Fruit fly (Drosophila melanogaster) whole organism, prepupa: ENCODE measurements around the gene Kah.

Experiments
- Blimp-1 ChIP-seq: fragments of 200-800 bp; sonication (Bioruptor generic); optimal IDR thresholded peaks from 3 replicates; lab custom pipeline; 2017; ENCODE audit warnings: missing biosample characterization, missing genetic modification characterization, mild to moderate bottlenecking, moderate library complexity, missing genetic modification reagents
- CG10669 ChIP-seq: fragments of 200-800 bp; sonication (Bioruptor generic); optimal IDR thresholded peaks from 3 replicates; lab custom pipeline; 2018; ENCODE audit warnings: missing biosample characterization, mild to moderate bottlenecking, missing genetic modification characterization, moderate library complexity
- CG11294 ChIP-seq: fragments of 200-800 bp; sonication (Bioruptor generic); IDR thresholded peaks from 2 replicates; pipeline ENCODE4 v1.3.6; 2022; ENCODE audit warnings: missing biosample characterization, missing genetic modification characterization
- CG15336 ChIP-seq: fragments of 200-800 bp; sonication (Bioruptor generic); IDR thresholded peaks from 2 replicates; pipeline ENCODE4 v1.3.6; 2022; ENCODE audit warnings: missing biosample characterization, missing genetic modification characterization
- CG1621 ChIP-seq: fragments of 200-800 bp; sonication (Bioruptor generic); optimal IDR thresholded peaks from 3 replicates; lab custom pipeline; 2018; ENCODE audit warnings: missing biosample characterization, mild to moderate bottlenecking, missing genetic modification characterization
- CG16779 ChIP-seq: fragments of 200-800 bp; sonication (Bioruptor generic); optimal IDR thresholded peaks from 3 replicates; lab custom pipeline; 2017; ENCODE audit warnings: missing biosample characterization, mild to moderate bottlenecking, missing genetic modification characterization
- CG3032 ChIP-seq: fragments of 200-800 bp; optimal IDR thresholded peaks from 2 replicates; lab custom pipeline; 2019; ENCODE audit warnings: missing biosample characterization, mild to moderate bottlenecking, missing genetic modification characterization, moderate library complexity
- CG32006 ChIP-seq: fragments of 200-800 bp; sonication (Bioruptor generic); optimal IDR thresholded peaks from 3 replicates; lab custom pipeline; 2017; ENCODE audit warnings: missing biosample characterization, mild to moderate bottlenecking, missing genetic modification characterization
- CG34406 ChIP-seq: fragments of 200-800 bp; sonication (Bioruptor generic); optimal IDR thresholded peaks from 3 replicates; lab custom pipeline; 2016; ENCODE audit warnings: missing biosample characterization, missing genetic modification characterization
- CG3919 ChIP-seq: fragments of 200-800 bp; sonication (Bioruptor generic); optimal IDR thresholded peaks from 3 replicates; lab custom pipeline; 2016; ENCODE audit warnings: missing biosample characterization, missing genetic modification characterization
- CG4318 ChIP-seq: fragments of 200-800 bp; sonication (Bioruptor generic); optimal IDR thresholded peaks from 3 replicates; lab custom pipeline; 2017; ENCODE audit warnings: missing biosample characterization, mild to moderate bottlenecking, missing genetic modification characterization
- CG6163 ChIP-seq: fragments of 200-800 bp; sonication (Bioruptor generic); IDR thresholded peaks from 3 replicates; pipeline ENCODE4 v1.3.6; 2022; ENCODE audit warnings: missing biosample characterization, missing genetic modification characterization
- CG6792 ChIP-seq: fragments of 200-800 bp; sonication (Bioruptor generic); optimal IDR thresholded peaks from 3 replicates; lab custom pipeline; 2016; ENCODE audit warnings: missing biosample characterization, missing genetic modification characterization
- CG6808 ChIP-seq: fragments of 200-800 bp; sonication (Bioruptor generic); optimal IDR thresholded peaks from 3 replicates; lab custom pipeline; 2017; ENCODE audit warnings: missing biosample characterization, missing genetic modification characterization, mild to moderate bottlenecking, moderate library complexity, missing genetic modification reagents
- CG6854 ChIP-seq: fragments of 200-800 bp; sonication (Bioruptor generic); optimal IDR thresholded peaks from 2 replicates; lab custom pipeline; 2017; ENCODE audit warnings: missing biosample characterization, mild to moderate bottlenecking, missing genetic modification characterization
- CG7368 ChIP-seq: fragments of 200-800 bp; sonication (Bioruptor generic); optimal IDR thresholded peaks from 3 replicates; lab custom pipeline; 2016; ENCODE audit warnings: missing biosample characterization, missing genetic modification characterization
- CG8119 ChIP-seq: fragments of 200-800 bp; sonication (Bioruptor generic); IDR thresholded peaks from 3 replicates; pipeline ENCODE4 v1.3.6; 2022; ENCODE audit warnings: missing biosample characterization, missing genetic modification characterization
- CG8632 ChIP-seq: fragments of 200-800 bp; sonication (Bioruptor generic); optimal IDR thresholded peaks from 3 replicates; lab custom pipeline; 2016; ENCODE audit warnings: missing biosample characterization, missing genetic modification characterization
- CG9139 ChIP-seq: fragments of 200-800 bp; sonication (Bioruptor generic); optimal IDR thresholded peaks from 3 replicates; lab custom pipeline; 2017; ENCODE audit warnings: missing biosample characterization, mild to moderate bottlenecking, missing genetic modification characterization
- Eip78C ChIP-seq: fragments of 200-800 bp; sonication (Bioruptor generic); peaks from one replicate; lab custom pipeline; 2016; ENCODE audit warnings: missing biosample characterization, missing genetic modification characterization
- Eip93F ChIP-seq: fragments of 200-800 bp; sonication (Bioruptor generic); optimal IDR thresholded peaks from 2 replicates; lab custom pipeline; 2016; ENCODE audit warnings: missing biosample characterization, mild to moderate bottlenecking, missing genetic modification characterization
- Ets96B ChIP-seq: fragments of 200-800 bp; optimal IDR thresholded peaks from 2 replicates; lab custom pipeline; 2019; ENCODE audit warnings: missing biosample characterization, mild to moderate bottlenecking, missing genetic modification characterization, moderate library complexity
- Gug ChIP-seq: fragments of 200-800 bp; sonication (Bioruptor generic); IDR thresholded peaks from 2 replicates; pipeline ENCODE4 v1.3.6; 2022; ENCODE audit warnings: missing biosample characterization, missing genetic modification characterization
- Hr38 ChIP-seq: sonication (Bioruptor generic); optimal IDR thresholded peaks from 2 replicates; lab custom pipeline; 2016; ENCODE audit warnings: missing biosample characterization, missing genetic modification characterization
- Hr39 ChIP-seq: fragments of 200-800 bp; sonication (Bioruptor generic); optimal IDR thresholded peaks from 2 replicates; lab custom pipeline; 2016; ENCODE audit warnings: missing biosample characterization, missing genetic modification characterization
- Hr4 ChIP-seq: fragments of 200-800 bp; sonication (Bioruptor generic); optimal IDR thresholded peaks from 3 replicates; lab custom pipeline; 2016; ENCODE audit warnings: missing biosample characterization, missing genetic modification characterization
- Lpt ChIP-seq: fragments of 200-800 bp; sonication (Bioruptor generic); optimal IDR thresholded peaks from 3 replicates; lab custom pipeline; 2016; ENCODE audit warnings: missing biosample characterization, missing genetic modification characterization
- OdsH ChIP-seq: fragments of 200-800 bp; sonication (Bioruptor generic); optimal IDR thresholded peaks from 3 replicates; lab custom pipeline; 2016; ENCODE audit warnings: missing biosample characterization, missing genetic modification characterization
- Smox ChIP-seq: fragments of 200-800 bp; sonication (Bioruptor generic); optimal IDR thresholded peaks from 3 replicates; lab custom pipeline; 2016; ENCODE audit warnings: missing biosample characterization, missing genetic modification characterization
- Sox102F ChIP-seq: fragments of 200-800 bp; sonication (Bioruptor generic); optimal IDR thresholded peaks from 2 replicates; lab custom pipeline; 2016; ENCODE audit warnings: missing biosample characterization, mild to moderate bottlenecking, missing genetic modification characterization
- Sox14 ChIP-seq: fragments of 200-800 bp; sonication (Bioruptor generic); optimal IDR thresholded peaks from 3 replicates; lab custom pipeline; 2016; ENCODE audit warnings: missing biosample characterization, missing genetic modification characterization
- Sox15 ChIP-seq: fragments of 200-800 bp; sonication (Bioruptor generic); optimal IDR thresholded peaks from 3 replicates; lab custom pipeline; 2016; ENCODE audit warnings: missing biosample characterization, missing genetic modification characterization
- achi ChIP-seq: fragments of 200-800 bp; sonication (Bioruptor generic); optimal IDR thresholded peaks from 3 replicates; lab custom pipeline; 2016; ENCODE audit warnings: missing biosample characterization, missing genetic modification characterization
- acj6 ChIP-seq: fragments of 200-800 bp; sonication (Bioruptor generic); optimal IDR thresholded peaks from 3 replicates; lab custom pipeline; 2016; ENCODE audit warnings: missing biosample characterization, missing genetic modification characterization
- cyc ChIP-seq: fragments of 200-800 bp; sonication (Bioruptor generic); optimal IDR thresholded peaks from 3 replicates; lab custom pipeline; 2016; ENCODE audit warnings: missing biosample characterization, missing genetic modification characterization
- dsx ChIP-seq: fragments of 200-800 bp; optimal IDR thresholded peaks from 3 replicates; lab custom pipeline; 2019; ENCODE audit warnings: missing biosample characterization, mild to moderate bottlenecking, missing genetic modification characterization, moderate library complexity; ENCODE audit not compliant: poor library complexity, severe bottlenecking
- esn ChIP-seq: fragments of 200-800 bp; sonication (Bioruptor generic); optimal IDR thresholded peaks from 2 replicates; lab custom pipeline; 2016; ENCODE audit warnings: missing biosample characterization, mild to moderate bottlenecking, missing genetic modification characterization, moderate library complexity
- fd85E ChIP-seq: fragments of 200-800 bp; sonication (Bioruptor generic); optimal IDR thresholded peaks from 3 replicates; lab custom pipeline; 2016; ENCODE audit warnings: missing biosample characterization, missing genetic modification characterization
- fkh ChIP-seq: fragments of 200-800 bp; sonication (Bioruptor generic); optimal IDR thresholded peaks from 3 replicates; lab custom pipeline; 2017; ENCODE audit warnings: missing biosample characterization, mild to moderate bottlenecking, missing genetic modification characterization, moderate library complexity
- pdm3 ChIP-seq: fragments of 200-800 bp; sonication (Bioruptor generic); optimal IDR thresholded peaks from 3 replicates; lab custom pipeline; 2016; ENCODE audit warnings: missing biosample characterization, missing genetic modification characterization
- salr ChIP-seq, 2 experiments: fragments of 200-800 bp; sonication (Bioruptor generic); optimal IDR thresholded peaks; 3 replicates each; lab custom pipeline; 2016 to 2018; ENCODE audit warnings: missing biosample characterization in 2 of 2, missing genetic modification characterization in 2 of 2, mild to moderate bottlenecking in 1 of 2
- spab ChIP-seq: fragments of 200-800 bp; sonication (Bioruptor generic); optimal IDR thresholded peaks from 2 replicates; lab custom pipeline; 2017; ENCODE audit warnings: missing biosample characterization, mild to moderate bottlenecking, missing genetic modification characterization, missing genetic modification reagents
- ss ChIP-seq, 2 experiments: fragments of 200-800 bp; sonication (Bioruptor generic); optimal IDR thresholded peaks; 2 replicates in 1 of 2; 3 replicates in 1 of 2; lab custom pipeline; 2017 to 2018; ENCODE audit warnings: mild to moderate bottlenecking in 2 of 2, missing biosample characterization in 2 of 2, missing genetic modification characterization in 2 of 2, moderate library complexity in 1 of 2
- svp ChIP-seq: fragments of 200-800 bp; sonication (Bioruptor generic); peaks from one replicate; lab custom pipeline; 2016; ENCODE audit warnings: missing biosample characterization, missing genetic modification characterization
- vri ChIP-seq: fragments of 200-800 bp; sonication (Bioruptor generic); optimal IDR thresholded peaks from 3 replicates; lab custom pipeline; 2016; ENCODE audit warnings: missing biosample characterization, mild to moderate bottlenecking, missing genetic modification characterization

Gene Kah

DNA sequence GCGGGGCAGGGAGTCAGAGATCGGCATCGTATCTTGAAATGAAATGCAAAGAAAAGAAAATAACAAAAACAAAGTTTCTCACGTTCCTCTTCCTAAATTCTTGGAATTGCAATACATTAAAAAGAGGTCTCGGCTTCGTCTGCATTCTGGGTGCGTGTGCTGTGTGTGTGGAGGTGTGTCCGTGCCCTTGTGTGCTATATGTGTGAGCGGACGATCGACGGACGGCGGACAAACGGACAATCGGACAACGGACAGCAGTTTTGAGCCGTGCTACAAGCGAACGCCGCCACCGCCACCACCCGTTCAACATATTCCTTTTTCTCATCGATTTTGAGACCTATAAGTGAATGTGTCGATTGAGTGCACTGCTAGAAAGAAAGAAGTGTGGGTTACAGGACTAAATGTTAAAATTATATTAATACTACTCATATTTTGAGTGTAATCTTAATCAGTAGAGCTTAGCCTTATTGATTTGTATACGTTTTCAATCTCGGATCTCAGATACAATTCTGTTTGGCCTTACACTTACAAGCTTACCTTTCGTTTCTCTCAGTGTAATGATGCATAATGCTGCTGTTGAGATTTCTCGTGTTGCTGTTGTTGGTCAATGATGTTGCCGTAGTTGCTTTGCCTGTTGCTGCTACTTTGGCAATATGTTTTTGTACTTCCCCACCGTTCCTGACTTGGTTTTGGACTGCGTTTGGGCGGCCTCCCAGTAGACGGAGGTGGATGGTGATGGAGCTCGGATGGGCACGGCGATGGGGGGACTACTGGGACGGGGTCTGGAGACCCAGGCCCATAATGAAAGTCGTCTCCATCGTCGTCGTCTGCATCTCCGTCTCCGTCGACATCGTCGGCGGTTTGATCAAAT is 32.3 kb upstream of the Kah start (continued):
- peak; percentile 98 for TF ChIP-seq Eip93F (GFP tag; lab: Kevin White, UChicago)
- peak; percentile 93 for TF ChIP-seq cyc (GFP tag; lab: Kevin White, UChicago)
- TF ChIP-seq CG11294 (GFP tag; lab: Robert Waterston, UW) = peak; percentile 53; the same call in 1 of the 2 replicates
- peak; percentile 93 for TF ChIP-seq pdm3
- peak; percentile 93 for TF ChIP-seq achi
- TF ChIP-seq Eip78C = peak; percentile 99
- TF ChIP-seq esn (GFP tag; lab: Kevin White, UChicago) = peak; percentile 98
- TF ChIP-seq CG10669 (GFP tag; lab: Kevin White, UChicago) = peak; percentile 94
- peak; percentile 86 for TF ChIP-seq CG8119 (GFP tag; lab: Robert Waterston, UW)
- TF ChIP-seq Sox15 (GFP tag; lab: Kevin White, UChicago) = peak; percentile 82
- TF ChIP-seq Gug (GFP tag; lab: Robert Waterston, UW) = peak; percentile 71
- TF ChIP-seq Hr4 = peak; percentile 87
- TF ChIP-seq dsx (GFP tag; lab: Kevin White, UChicago) = peak; percentile 95
- TF ChIP-seq spab (GFP tag; lab: Kevin White, UChicago) = peak; percentile 94
- TF ChIP-seq Blimp-1 (GFP tag; lab: Kevin White, UChicago) = peak; percentile 92
- TF ChIP-seq CG3032 (tag; lab: Kevin White, UChicago) = peak; percentile 96
- no peak for TF ChIP-seq Hr38 (GFP tag; lab: Kevin White, UChicago)
- peak; percentile 92 for TF ChIP-seq CG34406 (GFP tag; lab: Kevin White, UChicago)
- peak; percentile 97 for TF ChIP-seq Sox102F
- TF ChIP-seq CG9139 (GFP tag; lab: Kevin White, UChicago) = peak; percentile 87
- peak; percentile 94 to 95 for TF ChIP-seq ss (GFP tag; optimal IDR thresholded peaks at IDR 0.05; lab: Kevin White, UChicago)
- TF ChIP-seq acj6 (GFP tag; lab: Kevin White, UChicago) = peak; percentile 95
- TF ChIP-seq Hr39 = peak; percentile 93
- TF ChIP-seq svp (GFP tag; lab: Kevin White, UChicago) = peak; percentile 98
- peak; percentile 77 for TF ChIP-seq Lpt (GFP tag; lab: Kevin White, UChicago)
- TF ChIP-seq CG6163 = peak; percentile 94
- peak; percentile 95 for TF ChIP-seq Smox (GFP tag; lab: Kevin White, UChicago)
- peak; percentile 97 for TF ChIP-seq Ets96B
- peak; percentile 84 for TF ChIP-seq CG15336 (GFP tag; lab: Robert Waterston, UW)
- TF ChIP-seq salr (GFP tag; optimal IDR thresholded peaks at IDR 0.05; lab: Kevin White, UChicago) = peak; percentile 82 to 91
- peak; percentile 75 for TF ChIP-seq fd85E (GFP tag; lab: Kevin White, UChicago)
- peak; percentile 92 for TF ChIP-seq CG6854
- TF ChIP-seq CG4318 = peak; percentile 83

DNA sequence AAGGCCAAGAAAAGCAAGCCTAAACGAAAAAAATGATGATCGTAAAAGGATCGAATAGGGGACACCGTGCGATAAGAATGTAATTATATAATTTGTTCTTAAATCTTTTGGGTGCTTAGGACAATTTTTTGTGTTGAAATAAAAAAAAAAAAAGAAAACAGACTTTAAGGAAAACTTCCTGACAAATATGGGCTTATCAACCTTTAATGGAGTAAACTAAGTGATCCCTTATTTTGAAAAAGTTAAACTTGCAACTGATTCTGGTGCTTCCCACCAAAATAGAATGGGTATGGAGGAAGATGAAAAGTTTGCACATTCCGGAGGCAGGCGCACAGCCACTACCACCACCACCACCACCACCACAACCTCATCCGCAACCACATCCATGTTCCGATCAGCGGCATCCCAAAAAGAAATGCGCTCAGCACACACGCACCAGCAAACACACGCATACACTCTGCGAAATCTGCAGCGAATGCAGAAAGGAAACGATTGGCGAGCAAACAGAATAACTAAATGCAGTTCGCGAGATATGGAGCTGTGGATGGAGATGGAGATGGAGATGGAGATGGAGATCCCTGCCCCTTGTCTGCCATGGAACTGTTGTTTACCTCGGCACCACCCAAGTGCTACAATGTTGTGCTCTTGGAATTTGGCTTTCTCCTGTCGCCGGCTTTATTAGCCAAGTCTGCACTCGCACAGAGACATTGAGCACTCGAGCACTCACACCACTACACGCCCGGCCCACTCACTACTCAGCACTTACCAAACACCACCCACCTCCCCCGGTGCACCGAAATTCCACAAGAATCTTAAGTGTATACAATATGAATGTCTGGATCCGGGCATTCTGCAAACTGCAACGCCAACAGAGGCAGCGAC is 30.6 kb upstream of the Kah start:
- TF ChIP-seq CG11294 (GFP tag; lab: Robert Waterston, UW) = no peak
- peak; percentile 92 for TF ChIP-seq Sox14 (GFP tag; lab: Kevin White, UChicago)
- peak; percentile 82 for TF ChIP-seq spab (GFP tag; lab: Kevin White, UChicago)
- TF ChIP-seq achi = peak; percentile 87
- TF ChIP-seq fkh (GFP tag; lab: Kevin White, UChicago) = no peak
- TF ChIP-seq CG10669 (GFP tag; lab: Kevin White, UChicago) = peak; percentile 74
- TF ChIP-seq pdm3 = peak; percentile 85
- TF ChIP-seq CG6808 = peak; percentile 74
- TF ChIP-seq CG16779 = peak; percentile 56
- TF ChIP-seq CG7368 (GFP tag; lab: Kevin White, UChicago) = peak; percentile 68
- peak; percentile 87 for TF ChIP-seq OdsH (GFP tag; lab: Kevin White, UChicago)
- TF ChIP-seq fd85E (GFP tag; lab: Kevin White, UChicago) = no peak
- TF ChIP-seq CG8632 (GFP tag; lab: Kevin White, UChicago) = peak; percentile 81
- peak; percentile 90 for TF ChIP-seq CG3919 (GFP tag; lab: Kevin White, UChicago)
- TF ChIP-seq Sox102F = peak; percentile 90
- TF ChIP-seq CG6792 (GFP tag; lab: Kevin White, UChicago) = peak; percentile 87
- peak; percentile 30 for TF ChIP-seq CG1621
- peak; percentile 68 for TF ChIP-seq CG15336 (GFP tag; lab: Robert Waterston, UW)
- TF ChIP-seq vri (GFP tag; lab: Kevin White, UChicago) = peak; percentile 80
- peak; percentile 89 for TF ChIP-seq cyc (GFP tag; lab: Kevin White, UChicago)
- TF ChIP-seq Smox (GFP tag; lab: Kevin White, UChicago) = peak; percentile 89
- no peak for TF ChIP-seq Hr38 (GFP tag; lab: Kevin White, UChicago)
- peak; percentile 54 for TF ChIP-seq CG4318
- TF ChIP-seq CG32006 (GFP tag; lab: Kevin White, UChicago) = peak; percentile 77
